Worm (Caenorhabditis elegans) whole organism, mixed stage, embryonic: ENCODE measurements around the gene glb-12.

Source experiments
- ceh-39 ChIP-seq: fragments of 150-350 bp; optimal IDR thresholded peaks from 2 replicates; lab custom pipeline; 2014; ENCODE audit warnings: missing biosample characterization, missing genetic modification characterization
- hlh-1 ChIP-seq: fragments of 150-350 bp; optimal IDR thresholded peaks from 2 replicates; lab custom pipeline; 2014; ENCODE audit warnings: missing biosample characterization, missing genetic modification reagents, missing genetic modification characterization
- mep-1 ChIP-seq: fragments of 150-350 bp; optimal IDR thresholded peaks from 2 replicates; lab custom pipeline; 2017; ENCODE audit warnings: missing biosample characterization, missing genetic modification reagents, missing genetic modification characterization, inconsistent platforms
- nhr-12 ChIP-seq: fragments of 150-350 bp; optimal IDR thresholded peaks from 2 replicates; lab custom pipeline; 2014; ENCODE audit warnings: missing biosample characterization, missing genetic modification characterization
- nhr-76 ChIP-seq: sonication (generic microtip); optimal IDR thresholded peaks from 2 replicates; lab custom pipeline; 2017; ENCODE audit warnings: missing biosample characterization, missing genetic modification characterization
- pha-4 ChIP-seq: fragments of 150-350 bp; optimal IDR thresholded peaks from 2 replicates; lab custom pipeline; 2018; ENCODE audit warnings: missing biosample characterization, missing genetic modification reagents, missing genetic modification characterization
- sem-2 ChIP-seq: fragments of 200-800 bp; sonication (Bioruptor generic); optimal IDR thresholded peaks from 2 replicates; lab custom pipeline; 2018; ENCODE audit warnings: mild to moderate bottlenecking, missing genetic modification characterization, missing compliant biosample characterization
- snpc-4 ChIP-seq: fragments of 150-350 bp; optimal IDR thresholded peaks from 2 replicates; lab custom pipeline; 2014; ENCODE audit warnings: missing biosample characterization, missing genetic modification characterization
- unc-62 ChIP-seq: fragments of 150-350 bp; optimal IDR thresholded peaks from 2 replicates; lab custom pipeline; 2014; ENCODE audit warnings: missing biosample characterization, missing genetic modification reagents, missing genetic modification characterization

DNA sequence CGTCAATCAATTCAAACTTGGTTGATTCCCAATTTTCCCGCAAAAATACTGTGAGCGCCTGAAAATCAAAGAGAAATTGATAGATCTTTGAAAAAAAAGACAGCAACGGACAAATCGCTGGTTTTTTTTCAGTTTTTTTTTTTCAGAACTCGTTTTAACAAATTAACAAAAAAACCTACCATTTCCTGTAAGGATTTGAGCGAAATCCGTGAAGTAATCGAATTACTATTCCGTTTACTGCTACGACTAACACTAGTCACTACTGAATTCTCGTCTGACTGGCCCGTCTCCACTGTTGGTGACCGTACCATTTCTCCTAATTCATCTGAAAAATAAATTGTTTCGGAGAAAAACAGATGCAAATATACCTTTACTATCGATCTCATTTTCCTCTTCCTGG lies 28.0 kb upstream of the glb-12 start:
- TF ChIP-seq nhr-76 (no peak), hlh-1 (tag; lab: Kevin White, UChicago) (no peak), pha-4 (tag; lab: Kevin White, UChicago) (no peak), snpc-4 (tag; lab: Kevin White, UChicago) (no peak), unc-62 (no peak), ceh-39 (tag; lab: Kevin White, UChicago) (no peak), sem-2 (no peak), mep-1 (tag; lab: Kevin White, UChicago) (no peak), nhr-12 (tag; lab: Kevin White, UChicago) (no peak)
